Worm (Caenorhabditis elegans): ENCODE data around the gene F40G12.7.

DNA sequence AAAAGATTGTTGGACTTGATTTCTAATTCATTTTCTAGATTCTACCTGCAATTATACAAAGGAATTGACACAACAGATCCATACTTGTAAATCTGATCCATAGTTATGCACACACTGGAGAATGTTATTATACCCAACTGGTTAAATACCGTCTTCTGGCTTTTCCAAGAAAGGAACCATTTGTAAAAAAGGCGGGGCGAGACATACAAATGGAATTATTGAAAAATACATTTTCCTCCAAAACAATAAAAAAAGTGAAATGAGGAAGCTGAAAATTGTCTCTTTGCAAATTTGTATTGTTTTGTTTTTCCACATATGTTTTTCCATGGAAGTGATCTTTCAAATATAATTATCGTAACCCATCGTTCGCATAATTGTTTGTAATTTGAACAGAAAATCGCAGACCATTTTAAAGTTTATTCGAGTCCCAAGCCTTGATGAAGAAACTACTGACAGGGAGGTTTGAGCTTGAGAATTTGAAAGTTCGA is 7.9 kb downstream of the F40G12.7 start, which contains the start of the genes srt-74 and F40G12.9:
- TF ChIP-seq ama-1 (optimal IDR thresholded peaks at IDR 0.05) (no peak), nhr-77 (tag; optimal IDR thresholded peaks at IDR 0.05) (no peak), snpc-4 (tag; optimal IDR thresholded peaks at IDR 0.05) (no peak), nhr-23 (tag; optimal IDR thresholded peaks at IDR 0.05) (no peak)
